Worm (Caenorhabditis elegans) whole organism, mixed stage, embryonic: ENCODE measurements around the gene F14D7.12.

ENCODE experiments used
- flh-1 ChIP-seq: fragments of 200-800 bp; sonication (Bioruptor generic); optimal IDR thresholded peaks from 2 replicates; lab custom pipeline; 2018; ENCODE audit warnings: mild to moderate bottlenecking, missing genetic modification characterization, moderate library complexity, missing compliant biosample characterization
- lsy-2 ChIP-seq: fragments of 150-350 bp; optimal IDR thresholded peaks from 2 replicates; lab custom pipeline; 2014; ENCODE audit warnings: missing biosample characterization, missing genetic modification characterization
- mep-1 ChIP-seq: fragments of 150-350 bp; optimal IDR thresholded peaks from 2 replicates; lab custom pipeline; 2017; ENCODE audit warnings: missing biosample characterization, missing genetic modification reagents, missing genetic modification characterization, inconsistent platforms
- nhr-28 ChIP-seq: fragments of 150-350 bp; optimal IDR thresholded peaks from 2 replicates; lab custom pipeline; 2014; ENCODE audit warnings: missing biosample characterization, missing genetic modification characterization
- nhr-76 ChIP-seq: sonication (generic microtip); optimal IDR thresholded peaks from 2 replicates; lab custom pipeline; 2017; ENCODE audit warnings: missing biosample characterization, missing genetic modification characterization
- pha-4 ChIP-seq: fragments of 150-350 bp; optimal IDR thresholded peaks from 2 replicates; lab custom pipeline; 2018; ENCODE audit warnings: missing biosample characterization, missing genetic modification reagents, missing genetic modification characterization
- snpc-4 ChIP-seq: fragments of 150-350 bp; optimal IDR thresholded peaks from 2 replicates; lab custom pipeline; 2014; ENCODE audit warnings: missing biosample characterization, missing genetic modification characterization
- unc-39 ChIP-seq: fragments of 150-350 bp; optimal IDR thresholded peaks from 2 replicates; lab custom pipeline; 2014; ENCODE audit warnings: missing biosample characterization, missing genetic modification characterization

- TF ChIP-seq pha-4 (tag; lab: Kevin White, UChicago): no peak
- TF ChIP-seq snpc-4 (tag; lab: Kevin White, UChicago): no peak
- no peak for TF ChIP-seq nhr-28
- TF ChIP-seq lsy-2: no peak
- TF ChIP-seq mep-1 (tag; lab: Kevin White, UChicago): no peak
- TF ChIP-seq flh-1 (GFP tag; lab: Kevin White, UChicago): no peak
- no peak for TF ChIP-seq unc-39 (tag; lab: Kevin White, UChicago)
- no peak for TF ChIP-seq nhr-76
Observed at ce11 chrV:14336655-14337054, 36.8 kb downstream of the F14D7.12 start, which contains the start of gene srm-6.
